Worm (Caenorhabditis elegans) whole organism, midembryonic: Measurements from ENCODE around the gene rabr-2.

Experiments
- T22C8.4 ChIP-seq: fragments of 200-800 bp; sonication (Bioruptor generic); IDR thresholded peaks from 2 replicates; pipeline ENCODE4 v1.3.6; 2022; ENCODE audit warnings: missing genetic modification characterization, missing compliant biosample characterization
- flt-1 ChIP-seq: fragments of 200-800 bp; sonication (Bioruptor generic); IDR thresholded peaks from 2 replicates; pipeline ENCODE4 v1.3.6; 2022; ENCODE audit warnings: missing genetic modification characterization, missing compliant biosample characterization
- klf-2 ChIP-seq: fragments of 200-800 bp; sonication (Bioruptor generic); conservative IDR thresholded peaks from 2 replicates; pipeline ENCODE4 v1.3.6; 2022; ENCODE audit warnings: missing genetic modification reagents, missing genetic modification characterization, missing compliant biosample characterization
- med-1 ChIP-seq: sonication (generic microtip); optimal IDR thresholded peaks from 2 replicates; lab custom pipeline; 2017; ENCODE audit warnings: missing genetic modification characterization, mild to moderate bottlenecking, missing compliant biosample characterization, antibody characterized with exemption, missing genetic modification reagents; ENCODE audit not compliant: insufficient read depth
- ref-1 ChIP-seq: fragments of 200-800 bp; sonication (Bioruptor generic); conservative IDR thresholded peaks from 2 replicates; pipeline ENCODE4 v1.3.6; 2022; ENCODE audit warnings: missing genetic modification reagents, missing genetic modification characterization, missing compliant biosample characterization
- ztf-23 ChIP-seq: fragments of 200-800 bp; sonication (Bioruptor generic); IDR thresholded peaks from 2 replicates; pipeline ENCODE4 v1.3.6; 2022; ENCODE audit warnings: missing genetic modification reagents, missing genetic modification characterization, missing compliant biosample characterization
- ztf-29 ChIP-seq: fragments of 200-800 bp; sonication (Bioruptor generic); IDR thresholded peaks from 2 replicates; pipeline ENCODE4 v1.3.6; 2022; ENCODE audit warnings: missing genetic modification reagents, missing genetic modification characterization, missing compliant biosample characterization

DNA sequence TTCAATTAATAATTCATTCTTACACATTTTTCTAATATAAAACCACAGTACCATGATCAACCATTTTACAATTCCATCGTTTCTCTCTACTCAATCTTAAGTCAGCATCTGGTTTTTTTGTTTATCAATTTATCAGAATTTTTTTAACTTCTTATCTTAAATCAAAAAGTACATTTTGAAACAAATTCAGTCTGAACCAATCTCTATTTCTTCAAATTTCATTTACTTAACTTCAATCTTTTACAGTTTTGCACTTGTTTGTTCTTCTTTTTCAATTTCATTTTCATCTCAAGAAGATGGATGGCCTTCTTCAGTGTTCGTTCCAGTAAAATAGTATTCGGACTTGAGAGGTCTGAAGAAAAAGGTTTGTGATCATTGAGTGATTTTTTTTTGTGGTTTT lies 10.1 kb downstream of the rabr-2 start, which contains the start of gene gba-3:
- TF ChIP-seq klf-2 (no peak), ref-1 (GFP tag; lab: Robert Waterston, UW) (no peak), T22C8.4 (no peak), ztf-23 (GFP tag; lab: Robert Waterston, UW) (no peak), ztf-29 (no peak), med-1 (no peak), flt-1 (GFP tag; lab: Robert Waterston, UW) (no peak)
